Worm (Caenorhabditis elegans): ENCODE data around the gene F38B7.3.
A peak's percentile ranks its signal among the peaks of the same experiment; 100 is the strongest.

F38B7.3 gene

DNA sequence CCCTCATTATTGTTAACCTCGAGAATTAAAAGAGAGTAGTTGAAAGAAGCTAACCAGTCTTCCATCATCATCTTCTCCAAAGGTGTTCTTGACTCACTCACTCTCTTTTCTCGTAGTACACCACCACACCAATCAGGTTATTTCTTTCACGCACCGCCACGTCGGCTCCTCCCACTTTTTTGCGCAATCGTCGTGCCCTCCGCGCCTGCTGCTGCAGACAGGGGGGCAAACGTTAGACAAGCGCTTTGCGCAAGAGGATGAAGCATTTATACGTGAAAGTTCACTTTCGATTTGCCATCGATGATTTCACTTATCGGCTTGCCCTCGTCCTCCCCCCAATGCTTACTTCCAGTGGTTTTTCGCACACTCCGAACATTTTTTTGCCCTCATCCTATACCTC, 23.6 kb upstream of the F38B7.3 start:
- 0 out of 2 replicates have a peak, but pooled peaks have one; percentile 39 for TF ChIP-seq egl-43 (GFP tag; IDR thresholded peaks at IDR 0.05)
- no peak for TF ChIP-seq dve-1 (tag; optimal IDR thresholded peaks at IDR 0.05; ENCODE audit: insufficient read depth)
- TF ChIP-seq mxl-2 (GFP tag; conservative IDR thresholded peaks at IDR 0.05) = no peak
- no peak for TF ChIP-seq nhr-237 (tag; optimal IDR thresholded peaks at IDR 0.05)
- TF ChIP-seq Y105C5A.15 (GFP tag; IDR thresholded peaks at IDR 0.05) = no peak
- TF ChIP-seq set-16 (GFP tag; IDR thresholded peaks at IDR 0.05) = peak; percentile 38
- TF ChIP-seq Y75B8A.6 (GFP tag; IDR thresholded peaks at IDR 0.05) = no peak
- TF ChIP-seq daf-8 (GFP tag; IDR thresholded peaks at IDR 0.05) = no peak
- no peak for TF ChIP-seq nhr-42 (GFP tag; IDR thresholded peaks at IDR 0.05)
- TF ChIP-seq R02D3.7 (tag; optimal IDR thresholded peaks at IDR 0.05) = no peak
- TF ChIP-seq nhr-11 (tag; optimal IDR thresholded peaks at IDR 0.05) = no peak
- no peak for TF ChIP-seq daf-19 (GFP tag; conservative IDR thresholded peaks at IDR 0.05)
- no peak for TF ChIP-seq ceh-32 (tag; optimal IDR thresholded peaks at IDR 0.05; ENCODE audit: poor library complexity)
- TF ChIP-seq ceh-20 (GFP tag; IDR thresholded peaks at IDR 0.05) = no peak
- TF ChIP-seq lir-3 (tag; optimal IDR thresholded peaks at IDR 0.05) = no peak
- TF ChIP-seq mxl-3 (GFP tag; optimal IDR thresholded peaks at IDR 0.05) = peak; percentile 42
- no peak for TF ChIP-seq nhr-25 (tag; optimal IDR thresholded peaks at IDR 0.05; ENCODE audit: borderline replicate concordance, insufficient read depth)
- TF ChIP-seq ztf-11 (tag; optimal IDR thresholded peaks at IDR 0.05) = no peak
- TF ChIP-seq nhr-102 (tag; optimal IDR thresholded peaks at IDR 0.05) = no peak
- no peak for TF ChIP-seq F44E2.7 (GFP tag; IDR thresholded peaks at IDR 0.05)
- no peak for TF ChIP-seq T26A8.4 (GFP tag; IDR thresholded peaks at IDR 0.05)
- no peak for TF ChIP-seq attf-4 (tag; optimal IDR thresholded peaks at IDR 0.05)
- TF ChIP-seq F37D6.2 (tag; optimal IDR thresholded peaks at IDR 0.05) = no peak
- no peak for TF ChIP-seq php-3 (GFP tag; IDR thresholded peaks at IDR 0.05)
- TF ChIP-seq nhr-76 (tag; optimal IDR thresholded peaks at IDR 0.05) = no peak
- no peak for TF ChIP-seq lin-15B (tag; optimal IDR thresholded peaks at IDR 0.05)
- no peak for TF ChIP-seq duxl-1 (tag; optimal IDR thresholded peaks at IDR 0.05; ENCODE audit: poor library complexity)
- 0 out of 2 replicates have a peak, but pooled peaks have one; percentile 32 for TF ChIP-seq D1046.2 (GFP tag; IDR thresholded peaks at IDR 0.05)
- TF ChIP-seq vab-7 (GFP tag; IDR thresholded peaks at IDR 0.05) = no peak
- no peak for TF ChIP-seq Y48G9A.11 (GFP tag; IDR thresholded peaks at IDR 0.05)
- TF ChIP-seq nhr-10 (tag; optimal IDR thresholded peaks at IDR 0.05) = no peak
- TF ChIP-seq zfp-2 (tag; optimal IDR thresholded peaks at IDR 0.05) = no peak
- TF ChIP-seq fkh-10 (GFP tag; optimal IDR thresholded peaks at IDR 0.05) = no peak
- TF ChIP-seq hmg-1.1 (GFP tag; IDR thresholded peaks at IDR 0.05) = 0 out of 2 replicates have a peak, but pooled peaks have one; percentile 32
- no peak for TF ChIP-seq daf-16 (GFP tag; optimal IDR thresholded peaks at IDR 0.05)
- TF ChIP-seq daf-16 (tag; optimal IDR thresholded peaks at IDR 0.05) = no peak
- no peak for TF ChIP-seq gei-8 (GFP tag; optimal IDR thresholded peaks at IDR 0.05)
- no peak for TF ChIP-seq unc-39 (tag; optimal IDR thresholded peaks at IDR 0.05)
- TF ChIP-seq mdl-1 (tag; optimal IDR thresholded peaks at IDR 0.05) = no peak
- no peak for TF ChIP-seq aha-1 (tag)

DNA sequence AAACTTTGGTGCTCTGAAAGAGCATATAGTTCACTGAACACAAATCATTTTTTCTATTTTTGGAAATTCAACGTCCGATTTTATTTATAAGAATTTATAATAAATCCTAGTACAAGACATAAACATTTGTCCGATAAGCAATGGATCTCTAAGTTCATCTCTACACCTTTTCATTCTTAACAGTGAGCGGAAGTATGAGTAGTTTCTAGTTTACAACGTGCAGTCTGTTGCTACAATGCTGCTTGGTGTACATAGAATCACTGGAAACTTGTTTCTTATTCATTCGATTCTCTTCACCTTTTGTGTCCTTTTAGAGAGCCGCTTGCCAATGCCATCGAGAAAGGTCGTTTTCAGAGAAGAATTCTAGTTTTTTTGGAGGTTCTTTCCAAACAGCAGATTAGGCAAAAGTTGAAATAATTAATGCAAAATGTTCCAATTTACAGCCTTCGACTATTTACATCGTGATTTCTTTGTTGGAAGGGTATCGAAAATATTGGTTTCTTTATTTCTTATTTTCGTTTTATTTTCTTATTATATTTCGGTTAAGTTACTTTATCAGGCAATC, 21.9 kb upstream of the F38B7.3 start:
- TF ChIP-seq dve-1 (tag; optimal IDR thresholded peaks at IDR 0.05; ENCODE audit: insufficient read depth) (no peak), unc-62 (GFP tag; optimal IDR thresholded peaks at IDR 0.05 in 1 of 2) (peak in 1 of 2 experiments; percentile 91), unc-62 (tag; optimal IDR thresholded peaks at IDR 0.05) (no peak), duxl-1 (tag; optimal IDR thresholded peaks at IDR 0.05; ENCODE audit: poor library complexity) (no peak)

All from whole organism, L4 larva.